Worm (Caenorhabditis elegans) whole organism, L4 larva: ENCODE results near the gene C44B11.1.

ENCODE experiments used
- F26F4.8 ChIP-seq: fragments of 200-800 bp; sonication (Bioruptor generic); conservative IDR thresholded peaks from 2 replicates; pipeline ENCODE4 v1.3.6; 2022; ENCODE audit warnings: missing genetic modification characterization, missing compliant biosample characterization
- T20F7.1 ChIP-seq: fragments of 200-800 bp; sonication (Bioruptor generic); optimal IDR thresholded peaks from 2 replicates; lab custom pipeline; 2018; ENCODE audit warnings: mild to moderate bottlenecking, missing genetic modification characterization, missing compliant biosample characterization
- T26A8.4 ChIP-seq: fragments of 200-800 bp; sonication (Bioruptor generic); IDR thresholded peaks from 2 replicates; pipeline ENCODE4 v1.3.6; 2022; ENCODE audit warnings: missing genetic modification characterization, missing compliant biosample characterization
- Y105C5A.15 ChIP-seq: fragments of 200-800 bp; sonication (Bioruptor generic); IDR thresholded peaks from 2 replicates; pipeline ENCODE4 v1.3.6; 2022; ENCODE audit warnings: missing genetic modification characterization, missing compliant biosample characterization
- Y48G9A.11 ChIP-seq: fragments of 200-800 bp; sonication (Bioruptor generic); IDR thresholded peaks from 2 replicates; pipeline ENCODE4 v1.3.6; 2022; ENCODE audit warnings: missing genetic modification reagents, missing genetic modification characterization, missing compliant biosample characterization
- Y5F2A.4 ChIP-seq: fragments of 200-800 bp; sonication (Bioruptor generic); optimal IDR thresholded peaks from 2 replicates; lab custom pipeline; 2018; ENCODE audit warnings: mild to moderate bottlenecking, missing genetic modification characterization, missing compliant biosample characterization
- Y75B8A.6 ChIP-seq: fragments of 200-800 bp; sonication (Bioruptor generic); IDR thresholded peaks from 2 replicates; pipeline ENCODE4 v1.3.6; 2022; ENCODE audit warnings: missing genetic modification reagents, missing genetic modification characterization, missing compliant biosample characterization
- ZK546.5 ChIP-seq, 2 experiments: sonication (generic microtip); optimal IDR thresholded peaks; 2 replicates each; lab custom pipeline; 2017; ENCODE audit warnings: missing biosample characterization in 2 of 2, missing genetic modification characterization in 2 of 2
- aha-1 ChIP-seq: fragments of 150-350 bp; peaks from one replicate; lab custom pipeline; 2014; ENCODE audit warnings: missing biosample characterization, missing genetic modification characterization
- aly-2 ChIP-seq: sonication (generic microtip); optimal IDR thresholded peaks from 2 replicates; lab custom pipeline; 2018; ENCODE audit warnings: missing biosample characterization, missing genetic modification characterization
- attf-4 ChIP-seq: sonication (generic microtip); optimal IDR thresholded peaks from 3 replicates; lab custom pipeline; 2017; ENCODE audit warnings: missing biosample characterization, missing genetic modification characterization
- ceh-20 ChIP-seq: fragments of 200-800 bp; sonication (Bioruptor generic); IDR thresholded peaks from 2 replicates; pipeline ENCODE4 v1.3.6; 2022; ENCODE audit warnings: missing genetic modification reagents, missing genetic modification characterization, missing compliant biosample characterization
- ceh-62 ChIP-seq: sonication (generic microtip); optimal IDR thresholded peaks from 2 replicates; lab custom pipeline; 2017; ENCODE audit warnings: missing biosample characterization, missing genetic modification characterization
- cey-2 ChIP-seq: sonication (generic microtip); optimal IDR thresholded peaks from 3 replicates; lab custom pipeline; 2017; ENCODE audit warnings: missing genetic modification characterization, mild to moderate bottlenecking, missing compliant biosample characterization, antibody characterized with exemption, borderline replicate concordance; ENCODE audit not compliant: insufficient read depth
- daf-16 ChIP-seq, 3 experiments: sonication (generic microtip); optimal IDR thresholded peaks; 2 replicates each; lab custom pipeline; 2016 to 2017; ENCODE audit warnings: missing genetic modification characterization in 3 of 3, missing genetic modification reagents in 3 of 3, mild to moderate bottlenecking in 2 of 3, missing compliant biosample characterization in 2 of 3, missing biosample characterization in 1 of 3, moderate library complexity in 1 of 3
- dmd-6 ChIP-seq: fragments of 200-800 bp; sonication (Bioruptor generic); IDR thresholded peaks from 2 replicates; pipeline ENCODE4 v1.3.6; 2022; ENCODE audit warnings: missing genetic modification reagents, missing genetic modification characterization, missing compliant biosample characterization
- dmd-8 ChIP-seq: fragments of 200-800 bp; sonication (Bioruptor generic); IDR thresholded peaks from 2 replicates; pipeline ENCODE4 v1.3.6; 2022; ENCODE audit warnings: missing genetic modification characterization, missing compliant biosample characterization
- egl-27 ChIP-seq: sonication (generic microtip); optimal IDR thresholded peaks from 3 replicates; lab custom pipeline; 2017; ENCODE audit warnings: missing biosample characterization, missing genetic modification reagents, missing genetic modification characterization
- egl-43 ChIP-seq: fragments of 200-800 bp; sonication (Bioruptor generic); IDR thresholded peaks from 2 replicates; pipeline ENCODE4 v1.3.6; 2022; ENCODE audit warnings: missing genetic modification reagents, missing genetic modification characterization, missing compliant biosample characterization
- gei-8 ChIP-seq: fragments of 200-800 bp; sonication (Bioruptor generic); optimal IDR thresholded peaks from 2 replicates; lab custom pipeline; 2018; ENCODE audit warnings: mild to moderate bottlenecking, missing genetic modification characterization, missing compliant biosample characterization
- hif-1 ChIP-seq, 2 experiments: sonication (generic microtip); optimal IDR thresholded peaks; 2 replicates each; lab custom pipeline; 2016 to 2017; ENCODE audit warnings: missing compliant biosample characterization in 2 of 2, missing genetic modification characterization in 2 of 2, missing genetic modification reagents in 2 of 2, missing genotype in 2 of 2, mild to moderate bottlenecking in 1 of 2
- hlh-30 ChIP-seq: sonication (generic microtip); optimal IDR thresholded peaks from 2 replicates; lab custom pipeline; 2017; ENCODE audit warnings: antibody characterized with exemption, mild to moderate bottlenecking, missing genetic modification characterization, missing compliant biosample characterization; ENCODE audit not compliant: insufficient read depth
- lin-1 ChIP-seq: fragments of 200-800 bp; sonication (Bioruptor generic); IDR thresholded peaks from 2 replicates; pipeline ENCODE4 v1.3.6; 2022; ENCODE audit warnings: missing genetic modification reagents, missing genetic modification characterization, missing compliant biosample characterization
- nhr-25 ChIP-seq: sonication (generic microtip); optimal IDR thresholded peaks from 2 replicates; lab custom pipeline; 2017; ENCODE audit warnings: missing genetic modification characterization, mild to moderate bottlenecking, missing compliant biosample characterization, antibody characterized with exemption, moderate library complexity, borderline replicate concordance; ENCODE audit not compliant: insufficient read depth
- nhr-41 ChIP-seq: fragments of 200-800 bp; sonication (Bioruptor generic); IDR thresholded peaks from 2 replicates; pipeline ENCODE4 v1.3.6; 2022; ENCODE audit warnings: missing genetic modification reagents, missing genetic modification characterization, missing compliant biosample characterization
- nhr-42 ChIP-seq: fragments of 200-800 bp; sonication (Bioruptor generic); IDR thresholded peaks from 2 replicates; pipeline ENCODE4 v1.3.6; 2022; ENCODE audit warnings: missing genetic modification characterization, missing compliant biosample characterization
- nhr-48 ChIP-seq: sonication (generic microtip); optimal IDR thresholded peaks from 2 replicates; lab custom pipeline; 2016; ENCODE audit warnings: mild to moderate bottlenecking, missing genetic modification characterization, missing compliant biosample characterization
- nhr-6 ChIP-seq: fragments of 150-350 bp; optimal IDR thresholded peaks from 2 replicates; lab custom pipeline; 2014; ENCODE audit warnings: missing biosample characterization, missing genetic modification characterization
- nhr-76 ChIP-seq: fragments of 150-350 bp; optimal IDR thresholded peaks from 2 replicates; lab custom pipeline; 2014; ENCODE audit warnings: missing biosample characterization, missing genetic modification characterization
- php-3 ChIP-seq: fragments of 200-800 bp; sonication (Bioruptor generic); IDR thresholded peaks from 2 replicates; pipeline ENCODE4 v1.3.6; 2022; ENCODE audit warnings: missing genetic modification reagents, missing genetic modification characterization, missing compliant biosample characterization
- spr-3 ChIP-seq: fragments of 200-800 bp; sonication (Bioruptor generic); optimal IDR thresholded peaks from 2 replicates; lab custom pipeline; 2018; ENCODE audit warnings: mild to moderate bottlenecking, missing genetic modification characterization, missing compliant biosample characterization
- tag-97 ChIP-seq: fragments of 200-800 bp; sonication (Bioruptor generic); IDR thresholded peaks from 2 replicates; pipeline ENCODE4 v1.3.6; 2022; ENCODE audit warnings: missing genetic modification characterization, missing compliant biosample characterization
- tra-1 ChIP-seq: fragments of 200-800 bp; sonication (Bioruptor generic); IDR thresholded peaks from 2 replicates; pipeline ENCODE4 v1.3.6; 2022; ENCODE audit warnings: missing genetic modification reagents, missing genetic modification characterization, missing compliant biosample characterization
- unc-62 ChIP-seq, 3 experiments: fragments of 150-350 bp in 1 of 3; sonication (generic microtip); optimal IDR thresholded peaks in 2 of 3; peaks in 1 of 3; 1 replicate in 1 of 3; 2 replicates in 2 of 3; lab custom pipeline; 2014 to 2017; ENCODE audit warnings: missing biosample characterization in 3 of 3, missing genetic modification characterization in 3 of 3, missing genetic modification reagents in 3 of 3, missing genotype in 1 of 3
- zag-1 ChIP-seq: fragments of 150-350 bp; optimal IDR thresholded peaks from 2 replicates; lab custom pipeline; 2014; ENCODE audit warnings: missing biosample characterization, missing genetic modification characterization
- ztf-11 ChIP-seq: fragments of 150-350 bp; optimal IDR thresholded peaks from 2 replicates; lab custom pipeline; 2014; ENCODE audit warnings: missing biosample characterization, missing genetic modification characterization
- ztf-7 ChIP-seq: fragments of 150-350 bp; optimal IDR thresholded peaks from 2 replicates; lab custom pipeline; 2014; ENCODE audit warnings: missing biosample characterization, missing genetic modification characterization

C44B11.1 gene

ce11 chrIII:3183377-3183776 lies 28.3 kb downstream of the C44B11.1 start, which contains the start of gene lmtr-5:
Gene lmtr-5 (plus strand): TSS chrIII:3183677.
- TF ChIP-seq ztf-11 (tag; lab: Kevin White, UChicago) (no peak), hif-1 (tag; optimal IDR thresholded peaks at IDR 0.05; lab: Kevin White, UChicago) (no peak), nhr-42 (no peak), hlh-30 (tag; lab: Kevin White, UChicago) (no peak), tra-1 (no peak), cey-2 (tag; lab: Kevin White, UChicago) (no peak), nhr-25 (tag; lab: Kevin White, UChicago) (no peak), egl-27 (no peak), attf-4 (tag; lab: Kevin White, UChicago) (no peak)

ce11 chrIII:3185232-3185631 lies 30.2 kb downstream of the C44B11.1 start:
- TF ChIP-seq F26F4.8 (no peak), tag-97 (GFP tag; lab: Robert Waterston, UW) (no peak), nhr-41 (GFP tag; lab: Robert Waterston, UW) (no peak), Y75B8A.6 (no peak), dmd-6 (GFP tag; lab: Robert Waterston, UW) (no peak), nhr-6 (tag; lab: Kevin White, UChicago) (no peak), Y105C5A.15 (GFP tag; lab: Robert Waterston, UW) (no peak), Y48G9A.11 (GFP tag; lab: Robert Waterston, UW) (no peak), dmd-8 (GFP tag; lab: Robert Waterston, UW) (no peak)

- no peak for TF ChIP-seq spr-3 (GFP tag; lab: Kevin White, UChicago)
- TF ChIP-seq egl-27, result no peak
Observed at ce11 chrIII:3185980-3186379, 30.9 kb downstream of the C44B11.1 start, which contains the start of gene mks-1. Gene mks-1 (plus strand): TSS chrIII:3186280.

ce11 chrIII:3188564-3188963 lies 33.5 kb downstream of the C44B11.1 start:
- TF ChIP-seq unc-62 (GFP tag; optimal IDR thresholded peaks at IDR 0.05 in 1 of 2; lab: Kevin White, UChicago) (no peak), unc-62 (tag; optimal IDR thresholded peaks at IDR 0.05; lab: Kevin White, UChicago) (no peak), ZK546.5 (tag; optimal IDR thresholded peaks at IDR 0.05; lab: Kevin White, UChicago) (no peak), aly-2 (tag; lab: Kevin White, UChicago) (no peak), gei-8 (GFP tag; lab: Kevin White, UChicago) (no peak), zag-1 (tag; lab: Kevin White, UChicago) (no peak), aha-1 (tag; lab: Kevin White, UChicago) (no peak), Y5F2A.4 (GFP tag; lab: Kevin White, UChicago) (no peak), egl-43 (no peak), nhr-76 (tag; lab: Kevin White, UChicago) (no peak), T20F7.1 (GFP tag; lab: Kevin White, UChicago) (no peak), ztf-7 (tag; lab: Kevin White, UChicago) (no peak), php-3 (no peak), tra-1 (no peak), T26A8.4 (no peak), ceh-20 (GFP tag; lab: Robert Waterston, UW) (no peak), ceh-62 (tag; lab: Kevin White, UChicago) (no peak), lin-1 (no peak), nhr-48 (no peak), daf-16 (GFP tag; optimal IDR thresholded peaks at IDR 0.05; lab: Kevin White, UChicago) (no peak), daf-16 (tag; optimal IDR thresholded peaks at IDR 0.05; lab: Kevin White, UChicago) (no peak)
